Worm (Caenorhabditis elegans) whole organism, young adult: ENCODE results near the gene srw-90.

ENCODE experiments used
- F57A8.1 ChIP-seq: fragments of 200-800 bp; sonication (Bioruptor generic); optimal IDR thresholded peaks from 2 replicates; lab custom pipeline; 2018; ENCODE audit warnings: mild to moderate bottlenecking, missing genetic modification characterization, moderate library complexity, missing compliant biosample characterization
- cebp-2 ChIP-seq: fragments of 200-800 bp; sonication (Bioruptor generic); IDR thresholded peaks from 2 replicates; pipeline ENCODE4 v1.3.6; 2022; ENCODE audit warnings: missing genetic modification characterization, missing compliant biosample characterization
- hlh-12 ChIP-seq: sonication (generic microtip); optimal IDR thresholded peaks from 2 replicates; lab custom pipeline; 2016; ENCODE audit warnings: missing genetic modification characterization, missing compliant biosample characterization
- hmg-20 ChIP-seq: fragments of 200-800 bp; sonication (Bioruptor generic); IDR thresholded peaks from 2 replicates; pipeline ENCODE4 v1.3.6; 2022; ENCODE audit warnings: missing genetic modification reagents, missing genetic modification characterization, missing compliant biosample characterization
- nfya-1 ChIP-seq: sonication (generic microtip); optimal IDR thresholded peaks from 2 replicates; lab custom pipeline; 2017; ENCODE audit warnings: antibody characterized with exemption, missing compliant biosample characterization, missing genetic modification characterization, borderline replicate concordance; ENCODE audit not compliant: insufficient read depth
- nhr-90 ChIP-seq: sonication (generic microtip); optimal IDR thresholded peaks from 2 replicates; lab custom pipeline; 2016; ENCODE audit warnings: missing genotype, mild to moderate bottlenecking, missing genetic modification characterization, missing compliant biosample characterization
- ztf-26 ChIP-seq: sonication (generic microtip); optimal IDR thresholded peaks from 2 replicates; lab custom pipeline; 2017; ENCODE audit warnings: missing genetic modification characterization, missing compliant biosample characterization

- TF ChIP-seq cebp-2 (GFP tag; lab: Robert Waterston, UW) (no peak), hlh-12 (tag; lab: Kevin White, UChicago) (no peak), F57A8.1 (GFP tag; lab: Kevin White, UChicago) (no peak), nfya-1 (tag; lab: Kevin White, UChicago) (no peak), hmg-20 (GFP tag; lab: Robert Waterston, UW) (no peak), nhr-90 (no peak), ztf-26 (no peak)
Observed at ce11 chrV:1734569-1734968, 32.7 kb downstream of the srw-90 start, which contains the start of gene str-160.
